Worm (Caenorhabditis elegans): ENCODE measurements around the gene pisy-1.

The pisy-1 gene

ce11 chrII:12736579-12736978, 1.6 kb downstream of the pisy-1 start, which contains the start of gene snrp-200 (continued):
- TF ChIP-seq hsf-1 (GFP tag; IDR thresholded peaks at IDR 0.05) = peak; percentile 84
- peak; percentile 93 for TF ChIP-seq F52B5.7 (tag; optimal IDR thresholded peaks at IDR 0.05)
- no peak for TF ChIP-seq rpc-1 (optimal IDR thresholded peaks at IDR 0.05)
- TF ChIP-seq rpc-1 (tag; optimal IDR thresholded peaks at IDR 0.05) = no peak
- no peak for TF ChIP-seq Y53F4B.3 (GFP tag; IDR thresholded peaks at IDR 0.05)
- TF ChIP-seq somi-1 (GFP tag; optimal IDR thresholded peaks at IDR 0.05) = no peak
- no peak for TF ChIP-seq egl-44 (GFP tag; IDR thresholded peaks at IDR 0.05)
- no peak for TF ChIP-seq bed-2 (GFP tag; IDR thresholded peaks at IDR 0.05)
- 0 out of 2 replicates have a peak, but pooled peaks have one; percentile 20 for TF ChIP-seq hmg-1.2 (GFP tag; IDR thresholded peaks at IDR 0.05)
- TF ChIP-seq sea-2 (GFP tag; IDR thresholded peaks at IDR 0.05) = no peak
- TF ChIP-seq fkh-3 (tag; optimal IDR thresholded peaks at IDR 0.05) = peak; percentile 39
- TF ChIP-seq hlh-26 (GFP tag; conservative IDR thresholded peaks at IDR 0.05) = no peak
- TF ChIP-seq sptf-2 (GFP tag; optimal IDR thresholded peaks at IDR 0.05) = no peak
- no peak for TF ChIP-seq nfya-1 (tag; optimal IDR thresholded peaks at IDR 0.05; ENCODE audit: borderline replicate concordance, insufficient read depth)
- peak; percentile 68; the same call in 1 of the 2 replicates for TF ChIP-seq attf-6 (GFP tag; IDR thresholded peaks at IDR 0.05)
- no peak for TF ChIP-seq attf-5 (GFP tag; optimal IDR thresholded peaks at IDR 0.05)
- no peak for TF ChIP-seq pbrm-1 (GFP tag; IDR thresholded peaks at IDR 0.05)
- peak; percentile 36 for TF ChIP-seq T26A5.8 (tag; optimal IDR thresholded peaks at IDR 0.05)
- peak; percentile 23 for TF ChIP-seq F57A8.1 (GFP tag; optimal IDR thresholded peaks at IDR 0.05)
- no peak for TF ChIP-seq ZK185.1 (tag; optimal IDR thresholded peaks at IDR 0.05; ENCODE audit: poor library complexity, severe bottlenecking)
- TF ChIP-seq atf-7 (tag; optimal IDR thresholded peaks at IDR 0.05) = peak; percentile 53
- TF ChIP-seq Y53G8AR.9 (GFP tag; conservative IDR thresholded peaks at IDR 0.05) = peak; percentile 73
- TF ChIP-seq mcd-1 (GFP tag; IDR thresholded peaks at IDR 0.05) = no peak
- TF ChIP-seq C06A6.2 (GFP tag; conservative IDR thresholded peaks at IDR 0.05) = no peak
- TF ChIP-seq snpc-3.4 (tag; optimal IDR thresholded peaks at IDR 0.05) = no peak
- TF ChIP-seq unc-62 (GFP tag; optimal IDR thresholded peaks at IDR 0.05) = no peak
- no peak for TF ChIP-seq nhr-90 (tag; optimal IDR thresholded peaks at IDR 0.05)
- peak; percentile 74 for TF ChIP-seq athp-1 (tag; optimal IDR thresholded peaks at IDR 0.05)
- TF ChIP-seq ceh-58 (GFP tag; IDR thresholded peaks at IDR 0.05) = no peak
- no peak for TF ChIP-seq ceh-27 (GFP tag; optimal IDR thresholded peaks at IDR 0.05)
- no peak for TF ChIP-seq ztf-22 (GFP tag; optimal IDR thresholded peaks at IDR 0.05)
- no peak for TF ChIP-seq mes-4 (tag; optimal IDR thresholded peaks at IDR 0.05)
- TF ChIP-seq let-526 (GFP tag; IDR thresholded peaks at IDR 0.05) = no peak
- TF ChIP-seq mel-28 (tag; optimal IDR thresholded peaks at IDR 0.05; ENCODE audit: borderline replicate concordance) = no peak
- TF ChIP-seq madf-10 (tag; optimal IDR thresholded peaks at IDR 0.05) = no peak
- TF ChIP-seq ama-1 (optimal IDR thresholded peaks at IDR 0.05) = no peak
- TF ChIP-seq ama-1 (GFP tag; optimal IDR thresholded peaks at IDR 0.05) = peak in 1 of 2 experiments; percentile 35
- no peak for TF ChIP-seq nhr-179 (tag; optimal IDR thresholded peaks at IDR 0.05)
- no peak for TF ChIP-seq F33H1.4 (GFP tag; IDR thresholded peaks at IDR 0.05)
- no peak for TF ChIP-seq ztf-28 (GFP tag; IDR thresholded peaks at IDR 0.05)
- no peak for TF ChIP-seq mxl-1 (tag; optimal IDR thresholded peaks at IDR 0.05)
- no peak for TF ChIP-seq tbp1 (GFP tag; optimal IDR thresholded peaks at IDR 0.05)
- TF ChIP-seq lin-26 (GFP tag; IDR thresholded peaks at IDR 0.05) = peak; percentile 54; the same call in 1 of the 2 replicates
- TF ChIP-seq ceh-91 (GFP tag; IDR thresholded peaks at IDR 0.05) = no peak
- no peak for TF ChIP-seq ztf-18 (tag; optimal IDR thresholded peaks at IDR 0.05)
- TF ChIP-seq ccch-3 (GFP tag; optimal IDR thresholded peaks at IDR 0.05) = no peak
- TF ChIP-seq cebp-1 (GFP tag; IDR thresholded peaks at IDR 0.05) = no peak
- peak; percentile 13 for TF ChIP-seq cebp-1 (tag; optimal IDR thresholded peaks at IDR 0.05)
- no peak for TF ChIP-seq pha-4 (tag; optimal IDR thresholded peaks at IDR 0.05)
- TF ChIP-seq zfh-2 (GFP tag; conservative IDR thresholded peaks at IDR 0.05) = peak; percentile 76
- TF ChIP-seq B0019.2 (GFP tag; conservative IDR thresholded peaks at IDR 0.05) = no peak

Data from whole organism, young adult.